Worm (Caenorhabditis elegans): ENCODE measurements around the gene slc-28.2.

ce11 chrV:3417928-3418327, 42.1 kb upstream of the slc-28.2 start, which contains the start of gene T20D4.3:
- TF ChIP-seq ZK546.5 (tag; optimal IDR thresholded peaks at IDR 0.05), result no peak
- TF ChIP-seq fkh-10 (GFP tag; optimal IDR thresholded peaks at IDR 0.05), result no peak
- TF ChIP-seq nhr-102 (tag; optimal IDR thresholded peaks at IDR 0.05), result no peak
- no peak for TF ChIP-seq pqm-1 (tag; optimal IDR thresholded peaks at IDR 0.05)
- TF ChIP-seq lin-39 (tag; optimal IDR thresholded peaks at IDR 0.05), result no peak

Measured in whole organism, L4 larva.